Worm (Caenorhabditis elegans) whole organism, mixed stage, embryonic: Measurements from ENCODE around the gene dct-14.
"Not testable (repeated sequence)": the region's sequence is repeated elsewhere in the genome, so short reads cannot be mapped to it uniquely, and the experiment has no call there.

Source experiments
- M03D4.4 ChIP-seq: sonication (generic microtip); optimal IDR thresholded peaks from 2 replicates; lab custom pipeline; 2017; ENCODE audit warnings: mild to moderate bottlenecking, missing genetic modification characterization, missing compliant biosample characterization
- bed-3 ChIP-seq: fragments of 200-800 bp; sonication (Bioruptor generic); optimal IDR thresholded peaks from 3 replicates; lab custom pipeline; 2018; ENCODE audit warnings: mild to moderate bottlenecking, missing genetic modification characterization, moderate library complexity, missing compliant biosample characterization
- ceh-39 ChIP-seq: fragments of 150-350 bp; optimal IDR thresholded peaks from 2 replicates; lab custom pipeline; 2014; ENCODE audit warnings: missing biosample characterization, missing genetic modification characterization
- ceh-83 ChIP-seq: fragments of 200-800 bp; sonication (Bioruptor generic); optimal IDR thresholded peaks from 2 replicates; lab custom pipeline; 2018; ENCODE audit warnings: mild to moderate bottlenecking, missing genetic modification characterization, missing compliant biosample characterization
- ces-1 ChIP-seq: fragments of 150-350 bp; optimal IDR thresholded peaks from 2 replicates; lab custom pipeline; 2014; ENCODE audit warnings: missing biosample characterization, missing genetic modification reagents, missing genetic modification characterization
- cnd-1 ChIP-seq: fragments of 200-800 bp; sonication (Bioruptor generic); optimal IDR thresholded peaks from 2 replicates; lab custom pipeline; 2018; ENCODE audit warnings: mild to moderate bottlenecking, missing genetic modification characterization, missing compliant biosample characterization
- drap-1 ChIP-seq: fragments of 200-800 bp; sonication (Bioruptor generic); optimal IDR thresholded peaks from 3 replicates; lab custom pipeline; 2018; ENCODE audit warnings: mild to moderate bottlenecking, missing genetic modification characterization, missing compliant biosample characterization
- elt-1 ChIP-seq: sonication (generic microtip); optimal IDR thresholded peaks from 2 replicates; lab custom pipeline; 2017; ENCODE audit warnings: missing genetic modification characterization, mild to moderate bottlenecking, missing compliant biosample characterization, antibody characterized with exemption, moderate library complexity, borderline replicate concordance; ENCODE audit not compliant: insufficient read depth
- elt-3 ChIP-seq: fragments of 150-350 bp; optimal IDR thresholded peaks from 2 replicates; lab custom pipeline; 2014; ENCODE audit warnings: missing biosample characterization, missing genetic modification characterization
- flh-1 ChIP-seq: fragments of 200-800 bp; sonication (Bioruptor generic); optimal IDR thresholded peaks from 2 replicates; lab custom pipeline; 2018; ENCODE audit warnings: mild to moderate bottlenecking, missing genetic modification characterization, moderate library complexity, missing compliant biosample characterization
- ham-2 ChIP-seq: fragments of 200-800 bp; sonication (Bioruptor generic); optimal IDR thresholded peaks from 2 replicates; lab custom pipeline; 2018; ENCODE audit warnings: mild to moderate bottlenecking, missing genetic modification characterization, missing compliant biosample characterization
- hlh-1 ChIP-seq: fragments of 150-350 bp; optimal IDR thresholded peaks from 2 replicates; lab custom pipeline; 2014; ENCODE audit warnings: missing biosample characterization, missing genetic modification reagents, missing genetic modification characterization
- lin-13 ChIP-seq: fragments of 150-350 bp; optimal IDR thresholded peaks from 2 replicates; lab custom pipeline; 2014; ENCODE audit warnings: missing biosample characterization, missing genetic modification characterization
- lsy-2 ChIP-seq: fragments of 150-350 bp; optimal IDR thresholded peaks from 2 replicates; lab custom pipeline; 2014; ENCODE audit warnings: missing biosample characterization, missing genetic modification characterization
- mab-5 ChIP-seq: fragments of 150-350 bp; optimal IDR thresholded peaks from 2 replicates; lab custom pipeline; 2014; ENCODE audit warnings: missing biosample characterization, missing genetic modification characterization
- mls-2 ChIP-seq: sonication (generic microtip); optimal IDR thresholded peaks from 2 replicates; lab custom pipeline; 2016; ENCODE audit warnings: mild to moderate bottlenecking, missing genetic modification characterization, moderate library complexity, missing compliant biosample characterization
- nhr-12 ChIP-seq: fragments of 150-350 bp; optimal IDR thresholded peaks from 2 replicates; lab custom pipeline; 2014; ENCODE audit warnings: missing biosample characterization, missing genetic modification characterization
- nhr-2 ChIP-seq: fragments of 150-350 bp; optimal IDR thresholded peaks from 2 replicates; lab custom pipeline; 2014; ENCODE audit warnings: missing biosample characterization, missing genetic modification characterization
- nhr-237 ChIP-seq: fragments of 150-350 bp; optimal IDR thresholded peaks from 2 replicates; lab custom pipeline; 2014; ENCODE audit warnings: missing biosample characterization, missing genetic modification characterization
- nhr-28 ChIP-seq: fragments of 150-350 bp; optimal IDR thresholded peaks from 2 replicates; lab custom pipeline; 2014; ENCODE audit warnings: missing biosample characterization, missing genetic modification characterization
- nhr-76 ChIP-seq: sonication (generic microtip); optimal IDR thresholded peaks from 2 replicates; lab custom pipeline; 2017; ENCODE audit warnings: missing biosample characterization, missing genetic modification characterization
- pha-4 ChIP-seq: fragments of 150-350 bp; optimal IDR thresholded peaks from 2 replicates; lab custom pipeline; 2018; ENCODE audit warnings: missing biosample characterization, missing genetic modification reagents, missing genetic modification characterization
- snpc-4 ChIP-seq: fragments of 150-350 bp; optimal IDR thresholded peaks from 2 replicates; lab custom pipeline; 2014; ENCODE audit warnings: missing biosample characterization, missing genetic modification characterization
- sptf-1 ChIP-seq: sonication (generic microtip); optimal IDR thresholded peaks from 2 replicates; lab custom pipeline; 2017; ENCODE audit warnings: mild to moderate bottlenecking, missing genetic modification characterization, moderate library complexity, missing compliant biosample characterization
- tbx-8 ChIP-seq: fragments of 200-800 bp; sonication (Bioruptor generic); optimal IDR thresholded peaks from 2 replicates; lab custom pipeline; 2018; ENCODE audit warnings: mild to moderate bottlenecking, missing genetic modification characterization, moderate library complexity, missing compliant biosample characterization
- unc-120 ChIP-seq: sonication (generic microtip); optimal IDR thresholded peaks from 2 replicates; lab custom pipeline; 2017; ENCODE audit warnings: missing genetic modification characterization, missing compliant biosample characterization; ENCODE audit not compliant: poor library complexity, severe bottlenecking
- unc-39 ChIP-seq: fragments of 150-350 bp; optimal IDR thresholded peaks from 2 replicates; lab custom pipeline; 2014; ENCODE audit warnings: missing biosample characterization, missing genetic modification characterization
- unc-62 ChIP-seq: fragments of 150-350 bp; optimal IDR thresholded peaks from 2 replicates; lab custom pipeline; 2014; ENCODE audit warnings: missing biosample characterization, missing genetic modification reagents, missing genetic modification characterization
- zip-8 ChIP-seq: fragments of 150-350 bp; optimal IDR thresholded peaks from 2 replicates; lab custom pipeline; 2014; ENCODE audit warnings: missing biosample characterization, missing genetic modification characterization

The dct-14 gene

DNA sequence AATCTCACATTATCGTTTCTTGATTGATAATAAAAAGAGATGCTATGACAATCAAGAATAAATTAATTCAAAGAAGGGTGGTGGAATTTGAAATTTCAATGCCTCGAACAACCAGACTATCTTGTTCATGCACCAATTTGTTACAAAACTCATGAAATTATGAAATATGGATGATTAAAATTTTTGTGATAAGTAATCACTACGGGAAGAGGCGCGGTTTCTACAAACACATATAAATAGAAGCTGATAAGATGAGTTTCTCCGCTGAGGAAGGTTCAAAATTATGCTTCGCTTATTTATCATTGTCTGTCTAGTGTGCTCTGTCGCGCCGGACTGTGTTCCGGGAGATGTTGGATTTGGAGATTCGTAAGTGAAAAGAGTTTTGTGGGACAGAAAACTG is 14.2 kb upstream of the dct-14 start:
- no peak for TF ChIP-seq ceh-83 (GFP tag; lab: Kevin White, UChicago)

ce11 chrV:20513661-20514060 is 13.4 kb upstream of the dct-14 start, which contains the start of gene Y38H6C.8:
TSS of gene Y38H6C.8 (plus strand) at chrV:20513961.
- TF ChIP-seq cnd-1, drap-1, mls-2: not testable (repeated sequence)

ce11 chrV:20509427-20509826 is 9.1 kb upstream of the dct-14 start:
- TF ChIP-seq ces-1 = no peak
- TF ChIP-seq flh-1 (GFP tag; lab: Kevin White, UChicago) = no peak
- no peak for TF ChIP-seq M03D4.4 (tag; lab: Kevin White, UChicago)
- TF ChIP-seq nhr-2 (tag; lab: Kevin White, UChicago) = no peak
- TF ChIP-seq sptf-1 = no peak
- no peak for TF ChIP-seq unc-39 (tag; lab: Kevin White, UChicago)
- no peak for TF ChIP-seq lsy-2
- no peak for TF ChIP-seq nhr-12 (tag; lab: Kevin White, UChicago)
- no peak for TF ChIP-seq elt-3 (tag; lab: Kevin White, UChicago)
- no peak for TF ChIP-seq elt-1 (tag; lab: Kevin White, UChicago)
- TF ChIP-seq mab-5 (tag; lab: Kevin White, UChicago) = no peak
- TF ChIP-seq zip-8 = no peak
- TF ChIP-seq unc-62 (GFP tag; lab: Kevin White, UChicago) = no peak
- TF ChIP-seq bed-3 (GFP tag; lab: Kevin White, UChicago) = no peak
- no peak for TF ChIP-seq cnd-1

DNA sequence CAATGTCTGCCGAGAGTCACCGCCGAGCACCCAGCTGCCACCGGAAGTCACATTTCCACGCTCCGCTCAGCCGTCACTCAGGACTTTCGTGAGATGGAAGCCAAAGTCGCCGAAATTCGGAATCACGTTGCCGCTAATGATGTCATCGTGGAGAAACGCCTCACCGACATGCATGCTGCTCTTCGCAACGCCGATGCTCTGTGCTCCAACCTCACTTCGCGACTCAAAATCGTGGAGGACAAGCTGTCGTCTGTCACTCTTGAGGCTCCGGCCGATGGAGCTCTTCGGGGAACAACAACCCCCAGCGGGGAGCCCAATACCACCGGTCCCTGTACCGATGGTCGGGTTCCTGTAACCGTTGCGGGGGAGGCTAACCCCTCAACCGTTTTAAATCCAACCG is 6.2 kb upstream of the dct-14 start:
- no peak for TF ChIP-seq drap-1
- TF ChIP-seq hlh-1 (tag; lab: Kevin White, UChicago) = no peak
- TF ChIP-seq unc-39 (tag; lab: Kevin White, UChicago) = no peak
- TF ChIP-seq snpc-4 (tag; lab: Kevin White, UChicago) = no peak
- no peak for TF ChIP-seq mls-2
- TF ChIP-seq lsy-2 = no peak
- TF ChIP-seq zip-8 = no peak
- TF ChIP-seq nhr-12 (tag; lab: Kevin White, UChicago) = no peak
- no peak for TF ChIP-seq cnd-1
- TF ChIP-seq M03D4.4 (tag; lab: Kevin White, UChicago) = no peak
- no peak for TF ChIP-seq nhr-237 (tag; lab: Kevin White, UChicago)
- TF ChIP-seq tbx-8 (GFP tag; lab: Kevin White, UChicago) = no peak
- TF ChIP-seq unc-120 (tag; lab: Kevin White, UChicago) = no peak
- no peak for TF ChIP-seq lin-13
- TF ChIP-seq ham-2 (GFP tag; lab: Kevin White, UChicago) = no peak
- no peak for TF ChIP-seq nhr-76 (tag; lab: Kevin White, UChicago)
- no peak for TF ChIP-seq pha-4 (tag; lab: Kevin White, UChicago)
- no peak for TF ChIP-seq ces-1
- TF ChIP-seq unc-62 (GFP tag; lab: Kevin White, UChicago) = no peak
- no peak for TF ChIP-seq elt-3 (tag; lab: Kevin White, UChicago)

DNA sequence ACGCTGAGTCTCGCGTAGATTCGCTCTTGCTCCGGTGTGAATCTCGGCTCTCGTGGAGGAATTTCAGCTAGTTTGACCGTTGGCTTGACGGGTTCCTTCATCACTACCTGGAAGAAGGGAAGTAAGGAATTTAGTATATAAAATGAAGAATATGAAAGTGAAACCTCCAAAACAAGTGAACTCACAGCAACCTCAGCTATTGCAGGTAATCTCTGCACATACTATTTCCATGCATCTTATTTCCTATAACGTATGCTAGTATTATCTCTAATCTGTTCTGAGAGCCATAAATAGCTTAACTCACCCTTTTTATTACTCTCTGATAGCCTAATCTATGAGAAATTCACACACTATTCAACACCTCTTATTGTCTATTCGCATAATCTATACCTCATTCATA is 4.7 kb upstream of the dct-14 start, which contains the start of gene Y38H6C.4:
Y38H6C.4 (minus strand) TSS at position 101 of the 400 bp plus-strand sequence.
- TF ChIP-seq mls-2 (no peak), drap-1 (no peak), snpc-4 (tag; lab: Kevin White, UChicago) (no peak), ceh-83 (GFP tag; lab: Kevin White, UChicago) (no peak), nhr-28 (tag; lab: Kevin White, UChicago) (no peak), elt-1 (tag; lab: Kevin White, UChicago) (no peak), lsy-2 (no peak), lin-13 (no peak), elt-3 (tag; lab: Kevin White, UChicago) (no peak), ham-2 (GFP tag; lab: Kevin White, UChicago) (no peak), flh-1 (GFP tag; lab: Kevin White, UChicago) (no peak), nhr-237 (tag; lab: Kevin White, UChicago) (no peak), ceh-39 (tag; lab: Kevin White, UChicago) (no peak)
- TF ChIP-seq, all 35 proteins: peak for 0

DNA sequence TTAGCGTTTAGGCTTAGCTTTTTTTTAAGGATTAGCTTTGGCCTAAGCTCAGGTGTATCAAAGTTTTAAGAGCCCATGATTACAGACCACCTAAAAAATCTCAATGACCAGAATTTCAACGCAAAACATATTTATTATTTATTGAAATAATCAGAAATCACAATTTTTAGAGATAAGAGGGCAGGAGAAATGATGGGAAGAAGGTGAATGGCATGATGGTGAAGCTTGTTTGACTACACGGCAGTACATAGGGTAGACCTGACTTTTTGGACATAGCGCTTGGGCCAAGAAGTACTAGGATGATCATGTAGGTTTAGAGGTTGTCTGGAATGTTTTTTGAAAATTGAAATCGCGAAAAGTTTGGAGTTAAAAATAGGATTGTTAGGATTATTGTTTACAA is 663 bp downstream of the dct-14 start:
- TF ChIP-seq ceh-39 (tag; lab: Kevin White, UChicago) = no peak
- no peak for TF ChIP-seq unc-39 (tag; lab: Kevin White, UChicago)
- TF ChIP-seq unc-62 (GFP tag; lab: Kevin White, UChicago) = no peak
- TF ChIP-seq ham-2 (GFP tag; lab: Kevin White, UChicago) = no peak
- no peak for TF ChIP-seq elt-1 (tag; lab: Kevin White, UChicago)
- TF ChIP-seq nhr-12 (tag; lab: Kevin White, UChicago) = no peak
- TF ChIP-seq drap-1 = no peak
